Worm (Caenorhabditis elegans) whole organism, L4/young adult: Measurements from ENCODE around the gene K01G5.10.
"Not testable (repeated sequence)": the region's sequence is repeated elsewhere in the genome, so short reads cannot be mapped to it uniquely, and the experiment has no call there.

Source experiments
- W03F9.2 ChIP-seq: fragments of 150-350 bp; optimal IDR thresholded peaks from 2 replicates; lab custom pipeline; 2014; ENCODE audit warnings: missing biosample characterization, missing genetic modification characterization
- dao-5 ChIP-seq: sonication (generic microtip); optimal IDR thresholded peaks from 2 replicates; lab custom pipeline; 2016; ENCODE audit warnings: missing genotype, missing genetic modification characterization, moderate library complexity, missing compliant biosample characterization
- him-1 ChIP-seq: sonication (generic microtip); optimal IDR thresholded peaks from 2 replicates; lab custom pipeline; 2016; ENCODE audit warnings: missing genotype, missing genetic modification reagents, missing genetic modification characterization, missing compliant biosample characterization

Gene K01G5.10

ce11 chrIII:10758422-10758821, at the start of gene K01G5.10:
K01G5.10 (minus strand) TSS chrIII:10758522.
- TF ChIP-seq him-1 (tag; lab: Kevin White, UChicago) (no peak), W03F9.2 (tag; lab: Kevin White, UChicago) (no peak), dao-5 (tag; lab: Kevin White, UChicago) (no peak)

DNA sequence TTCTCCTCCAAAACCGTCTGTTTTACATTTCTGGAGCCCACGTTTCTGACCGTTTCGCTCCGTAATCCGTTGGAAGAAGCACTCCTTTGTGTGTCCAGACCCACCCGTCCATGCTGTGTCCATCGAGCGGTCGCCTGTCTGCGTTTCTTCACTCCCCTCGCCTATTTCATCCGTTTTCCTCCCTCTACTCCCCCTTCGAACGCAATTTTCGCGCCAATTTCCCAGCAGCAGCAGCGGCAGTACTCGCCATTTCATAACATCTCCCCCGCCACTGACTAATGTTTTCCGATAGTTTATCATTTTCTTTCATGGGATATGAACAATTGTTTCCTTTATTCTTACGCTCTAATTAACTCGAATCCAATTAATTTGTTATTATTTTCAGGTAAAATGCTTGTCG, 49.6 kb upstream of the K01G5.10 start:
- TF ChIP-seq him-1 (tag; lab: Kevin White, UChicago) (no peak), dao-5 (tag; lab: Kevin White, UChicago) (no peak), W03F9.2 (tag; lab: Kevin White, UChicago) (no peak)

ce11 chrIII:10807236-10807635, 48.9 kb upstream of the K01G5.10 start:
- no peak for TF ChIP-seq dao-5 (tag; lab: Kevin White, UChicago)
- TF ChIP-seq W03F9.2 (tag; lab: Kevin White, UChicago): no peak

DNA sequence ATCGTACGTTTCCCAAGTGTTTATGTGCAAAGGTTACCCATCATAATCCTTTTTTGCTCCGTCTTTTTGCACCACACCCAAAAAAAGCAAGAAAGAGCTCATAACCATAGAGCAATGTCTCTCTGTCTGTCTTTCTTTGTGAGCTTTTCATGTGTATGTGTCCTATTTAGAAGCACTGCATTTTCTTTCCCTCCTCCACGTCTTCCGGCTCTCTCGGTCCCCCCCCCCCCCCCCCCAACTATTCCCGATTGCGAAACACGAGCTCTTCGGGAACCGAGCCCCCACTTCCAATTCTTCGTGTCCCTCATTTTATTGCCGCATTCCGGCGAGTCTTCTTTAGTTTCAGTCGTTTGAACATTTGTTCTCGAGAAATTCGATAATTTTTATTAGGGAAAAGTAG, 48.5 kb upstream of the K01G5.10 start:
- no peak for TF ChIP-seq W03F9.2 (tag; lab: Kevin White, UChicago)
- no peak for TF ChIP-seq dao-5 (tag; lab: Kevin White, UChicago)
- no peak for TF ChIP-seq him-1 (tag; lab: Kevin White, UChicago)

ce11 chrIII:10805625-10806024, 47.3 kb upstream of the K01G5.10 start, which contains the start of gene klp-7:
klp-7 (plus strand) TSS chrIII:10805925.
- TF ChIP-seq dao-5, him-1, W03F9.2 (tag; lab: Kevin White, UChicago): not testable (repeated sequence)

- TF ChIP-seq dao-5 (tag; lab: Kevin White, UChicago) (no peak), him-1 (tag; lab: Kevin White, UChicago) (no peak), W03F9.2 (tag; lab: Kevin White, UChicago) (no peak)
These were observed 46.9 kb upstream of the K01G5.10 start for ce11 chrIII:10805172-10805571.

ce11 chrIII:10802032-10802431, 43.7 kb upstream of the K01G5.10 start, which contains the start of gene K11D9.3:
K11D9.3 (minus strand) TSS chrIII:10802212.
- no peak for TF ChIP-seq dao-5 (tag; lab: Kevin White, UChicago)
- no peak for TF ChIP-seq him-1 (tag; lab: Kevin White, UChicago)
- no peak for TF ChIP-seq W03F9.2 (tag; lab: Kevin White, UChicago)

DNA sequence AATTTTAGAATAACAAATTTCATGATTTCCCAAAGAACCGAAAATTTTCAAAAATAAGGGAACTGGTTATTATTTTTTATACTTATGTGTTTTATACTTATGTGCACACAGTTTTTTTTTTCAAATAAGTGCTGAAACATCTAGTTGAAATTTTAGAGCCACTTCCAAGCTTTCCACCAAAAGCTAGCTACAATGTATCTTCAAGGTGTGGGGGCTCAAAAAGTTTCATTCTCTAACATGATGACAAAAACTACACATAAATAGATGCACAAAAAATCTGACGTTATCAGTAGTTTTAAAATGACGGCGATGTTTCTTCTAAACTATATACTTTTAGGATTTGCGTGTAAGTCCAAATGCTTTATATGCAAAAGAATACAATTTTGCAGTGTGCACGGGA, 35.7 kb upstream of the K01G5.10 start, which contains the start of gene clec-163:
Gene clec-163 (plus strand): TSS at position 301 of the 400 bp plus-strand sequence.
- no peak for TF ChIP-seq W03F9.2 (tag; lab: Kevin White, UChicago)
- no peak for TF ChIP-seq him-1 (tag; lab: Kevin White, UChicago)
- TF ChIP-seq dao-5 (tag; lab: Kevin White, UChicago): no peak

DNA sequence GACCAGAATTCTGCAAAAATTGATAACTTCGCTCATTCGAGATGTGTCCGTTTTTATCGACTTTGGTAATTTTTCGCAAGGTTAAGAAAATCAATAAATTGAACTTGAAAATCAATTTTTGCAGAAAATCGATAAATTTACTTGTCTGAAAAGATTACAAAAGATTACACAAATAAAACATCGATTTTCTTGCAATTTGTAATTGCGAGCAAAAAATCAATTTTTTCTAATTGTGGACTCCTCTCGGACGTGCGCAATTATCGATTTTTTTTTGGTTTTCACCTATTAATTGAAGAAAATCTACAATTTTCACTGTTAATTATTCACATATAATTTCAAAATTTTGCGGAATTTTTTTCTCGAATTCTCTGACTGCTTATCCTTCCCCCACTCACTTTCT, 32.9 kb upstream of the K01G5.10 start:
- TF ChIP-seq dao-5 (tag; lab: Kevin White, UChicago) (no peak), W03F9.2 (tag; lab: Kevin White, UChicago) (no peak), him-1 (tag; lab: Kevin White, UChicago) (no peak)

DNA sequence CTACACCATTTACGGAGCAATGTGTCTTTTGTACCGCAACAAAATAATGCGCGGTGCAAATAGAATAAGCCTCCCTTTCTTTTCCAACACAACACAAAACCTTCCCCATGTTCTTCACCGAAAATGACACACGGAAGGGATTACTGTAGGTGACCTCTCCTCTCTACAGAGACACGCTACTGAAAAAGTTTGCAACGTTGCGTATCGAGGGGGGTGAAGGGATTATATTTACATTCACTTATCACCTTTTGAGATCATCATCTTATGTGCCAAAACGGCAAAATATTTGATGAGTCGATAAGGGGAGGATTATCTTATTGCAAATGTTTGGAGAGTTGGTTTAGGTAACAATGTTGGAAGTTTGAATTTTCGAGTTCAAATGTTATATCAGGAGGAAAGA, 24.7 kb upstream of the K01G5.10 start:
- TF ChIP-seq dao-5 (tag; lab: Kevin White, UChicago) (no peak), W03F9.2 (tag; lab: Kevin White, UChicago) (no peak), him-1 (tag; lab: Kevin White, UChicago) (no peak)

- TF ChIP-seq him-1 (tag; lab: Kevin White, UChicago): no peak
- TF ChIP-seq dao-5 (tag; lab: Kevin White, UChicago): no peak
- no peak for TF ChIP-seq W03F9.2 (tag; lab: Kevin White, UChicago)
These were observed 23.2 kb upstream of the K01G5.10 start, which contains the start of gene ptr-19 for ce11 chrIII:10781553-10781952. ptr-19 (plus strand) TSS chrIII:10781853.

DNA sequence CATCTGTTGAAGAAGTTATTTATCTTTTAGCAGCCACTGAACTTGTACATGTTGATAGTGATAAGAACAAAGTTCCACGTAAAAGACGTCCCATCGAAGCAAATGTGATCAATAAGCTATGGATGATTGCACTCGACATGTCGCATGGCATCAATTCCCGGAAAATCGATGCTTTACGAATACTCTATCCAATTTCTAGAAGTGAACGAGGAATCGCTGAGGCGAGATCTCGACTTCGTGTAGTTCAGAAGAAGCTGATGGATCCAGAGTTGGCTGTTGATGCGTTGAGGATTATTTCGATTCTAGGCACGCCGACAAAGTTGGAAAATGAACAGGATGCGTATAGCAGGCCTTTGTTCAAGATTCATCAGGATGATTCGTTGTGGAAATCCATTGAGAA, 11.4 kb upstream of the K01G5.10 start:
- no peak for TF ChIP-seq dao-5 (tag; lab: Kevin White, UChicago)
- TF ChIP-seq him-1 (tag; lab: Kevin White, UChicago): no peak
- no peak for TF ChIP-seq W03F9.2 (tag; lab: Kevin White, UChicago)

- no peak for TF ChIP-seq him-1 (tag; lab: Kevin White, UChicago)
- TF ChIP-seq dao-5 (tag; lab: Kevin White, UChicago): no peak
- no peak for TF ChIP-seq W03F9.2 (tag; lab: Kevin White, UChicago)
These were observed 4.7 kb upstream of the K01G5.10 start, which contains the start of gene dpy-28 for ce11 chrIII:10763032-10763431. dpy-28 (plus strand) TSS chrIII:10763131.
